Worm (Caenorhabditis elegans) whole organism, L2 larva: Measurements from ENCODE around the gene col-146.

Experiments used
- C34F6.9 ChIP-seq: fragments of 150-350 bp; optimal IDR thresholded peaks from 2 replicates; lab custom pipeline; 2014; ENCODE audit warnings: missing biosample characterization, missing genetic modification characterization
- F13H6.1 ChIP-seq: sonication (generic microtip); optimal IDR thresholded peaks from 2 replicates; lab custom pipeline; 2016; ENCODE audit warnings: missing genetic modification characterization, missing compliant biosample characterization
- Y55F3AM.14 ChIP-seq: fragments of 200-800 bp; sonication (Bioruptor generic); optimal IDR thresholded peaks from 2 replicates; lab custom pipeline; 2018; ENCODE audit warnings: mild to moderate bottlenecking, missing genetic modification characterization, missing compliant biosample characterization
- alr-1 ChIP-seq: fragments of 150-350 bp; optimal IDR thresholded peaks from 2 replicates; lab custom pipeline; 2014; ENCODE audit warnings: missing biosample characterization, missing genetic modification characterization
- aly-2 ChIP-seq: fragments of 150-350 bp; optimal IDR thresholded peaks from 2 replicates; lab custom pipeline; 2014; ENCODE audit warnings: missing biosample characterization, missing genetic modification characterization
- ama-1 ChIP-seq: fragments of 150-350 bp; optimal IDR thresholded peaks from 2 replicates; lab custom pipeline; 2018; ENCODE audit warnings: inconsistent platforms
- blmp-1 ChIP-seq: sonication (generic microtip); optimal IDR thresholded peaks from 2 replicates; lab custom pipeline; 2017; ENCODE audit warnings: missing genetic modification characterization, mild to moderate bottlenecking, missing compliant biosample characterization, antibody characterized with exemption, moderate library complexity; ENCODE audit not compliant: insufficient read depth
- ceh-82 ChIP-seq: fragments of 150-350 bp; optimal IDR thresholded peaks from 2 replicates; lab custom pipeline; 2014; ENCODE audit warnings: missing biosample characterization, missing genetic modification characterization
- crh-2 ChIP-seq: sonication (generic microtip); optimal IDR thresholded peaks from 2 replicates; lab custom pipeline; 2017; ENCODE audit warnings: missing biosample characterization, missing genetic modification characterization
- dmd-4 ChIP-seq: sonication (generic microtip); optimal IDR thresholded peaks from 2 replicates; lab custom pipeline; 2017; ENCODE audit warnings: missing biosample characterization, missing genetic modification characterization
- elt-1 ChIP-seq: fragments of 150-350 bp; optimal IDR thresholded peaks from 2 replicates; lab custom pipeline; 2014; ENCODE audit warnings: missing biosample characterization, missing genetic modification characterization
- elt-3 ChIP-seq: sonication (generic microtip); optimal IDR thresholded peaks from 2 replicates; lab custom pipeline; 2017; ENCODE audit warnings: missing biosample characterization, missing genetic modification characterization
- fos-1 ChIP-seq: fragments of 150-350 bp; optimal IDR thresholded peaks from 2 replicates; lab custom pipeline; 2014; ENCODE audit warnings: missing biosample characterization, missing genetic modification characterization
- gmeb-1 ChIP-seq: fragments of 150-350 bp; optimal IDR thresholded peaks from 2 replicates; lab custom pipeline; 2014; ENCODE audit warnings: missing biosample characterization, missing genetic modification characterization
- lin-11 ChIP-seq: fragments of 150-350 bp; sonication (generic microtip); optimal IDR thresholded peaks from 2 replicates; lab custom pipeline; 2014; ENCODE audit warnings: missing biosample characterization, missing genetic modification characterization, inconsistent platforms, mixed read lengths
- lin-13 ChIP-seq: fragments of 150-350 bp; optimal IDR thresholded peaks from 2 replicates; lab custom pipeline; 2014; ENCODE audit warnings: missing biosample characterization, missing genetic modification reagents, missing genetic modification characterization
- lin-39 ChIP-seq: fragments of 150-350 bp; optimal IDR thresholded peaks from 2 replicates; lab custom pipeline; 2014; ENCODE audit warnings: missing biosample characterization, missing genetic modification reagents, missing genetic modification characterization
- lsy-2 ChIP-seq, 2 experiments: fragments of 150-350 bp in 1 of 2; sonication (generic microtip) in 1 of 2; optimal IDR thresholded peaks; 2 replicates each; lab custom pipeline; 2014 to 2017; ENCODE audit warnings: missing biosample characterization in 2 of 2, missing genetic modification characterization in 2 of 2
- mab-5 ChIP-seq: fragments of 150-350 bp; optimal IDR thresholded peaks from 2 replicates; lab custom pipeline; 2014; ENCODE audit warnings: missing biosample characterization, missing genetic modification characterization
- mdl-1 ChIP-seq, 2 experiments: fragments of 150-350 bp in 1 of 2; sonication (generic microtip) in 1 of 2; optimal IDR thresholded peaks; 2 replicates each; lab custom pipeline; 2017; ENCODE audit warnings: missing biosample characterization in 2 of 2, missing genetic modification characterization in 2 of 2
- nhr-10 ChIP-seq: sonication (generic microtip); optimal IDR thresholded peaks from 2 replicates; lab custom pipeline; 2017; ENCODE audit warnings: missing biosample characterization, missing genetic modification characterization
- nhr-11 ChIP-seq: fragments of 150-350 bp; optimal IDR thresholded peaks from 2 replicates; lab custom pipeline; 2014; ENCODE audit warnings: missing biosample characterization, missing genetic modification characterization
- nhr-12 ChIP-seq: fragments of 150-350 bp; optimal IDR thresholded peaks from 2 replicates; lab custom pipeline; 2014; ENCODE audit warnings: missing biosample characterization, missing genetic modification characterization
- nhr-129 ChIP-seq: fragments of 150-350 bp; optimal IDR thresholded peaks from 2 replicates; lab custom pipeline; 2014; ENCODE audit warnings: missing biosample characterization, missing genetic modification characterization
- nhr-21 ChIP-seq: fragments of 150-350 bp; optimal IDR thresholded peaks from 2 replicates; lab custom pipeline; 2014; ENCODE audit warnings: missing biosample characterization, missing genetic modification characterization
- nhr-23 ChIP-seq: fragments of 150-350 bp; optimal IDR thresholded peaks from 2 replicates; lab custom pipeline; 2014; ENCODE audit warnings: missing biosample characterization, missing genetic modification reagents, missing genetic modification characterization
- nhr-237 ChIP-seq: fragments of 150-350 bp; optimal IDR thresholded peaks from 2 replicates; lab custom pipeline; 2014; ENCODE audit warnings: missing biosample characterization, missing genetic modification characterization
- nhr-6 ChIP-seq: fragments of 150-350 bp; optimal IDR thresholded peaks from 2 replicates; lab custom pipeline; 2014; ENCODE audit warnings: missing biosample characterization, missing genetic modification characterization
- nhr-77 ChIP-seq: fragments of 150-350 bp; optimal IDR thresholded peaks from 2 replicates; lab custom pipeline; 2014; ENCODE audit warnings: missing biosample characterization, missing genetic modification characterization
- peb-1 ChIP-seq: fragments of 150-350 bp; optimal IDR thresholded peaks from 2 replicates; lab custom pipeline; 2014; ENCODE audit warnings: missing biosample characterization, missing genetic modification characterization
- sem-4 ChIP-seq: fragments of 150-350 bp; optimal IDR thresholded peaks from 2 replicates; lab custom pipeline; 2014; ENCODE audit warnings: missing biosample characterization, missing genetic modification reagents, missing genetic modification characterization
- skn-1 ChIP-seq: sonication (generic microtip); optimal IDR thresholded peaks from 2 replicates; lab custom pipeline; 2017; ENCODE audit warnings: missing biosample characterization, missing genetic modification characterization
- sma-3 ChIP-seq: sonication (generic microtip); optimal IDR thresholded peaks from 2 replicates; lab custom pipeline; 2016; ENCODE audit warnings: missing genetic modification reagents, missing genetic modification characterization, missing compliant biosample characterization
- sma-9 ChIP-seq, 2 experiments: fragments of 150-350 bp in 1 of 2; sonication (generic microtip) in 1 of 2; optimal IDR thresholded peaks; 2 replicates each; lab custom pipeline; 2014 to 2016; ENCODE audit warnings: missing genetic modification characterization in 2 of 2, mild to moderate bottlenecking in 1 of 2, missing biosample characterization in 1 of 2, missing compliant biosample characterization in 1 of 2, missing genetic modification reagents in 1 of 2, moderate library complexity in 1 of 2
- snpc-4 ChIP-seq: fragments of 150-350 bp; optimal IDR thresholded peaks from 2 replicates; lab custom pipeline; 2014; ENCODE audit warnings: missing biosample characterization, missing genetic modification characterization
- unc-39 ChIP-seq: fragments of 150-350 bp; optimal IDR thresholded peaks from 2 replicates; lab custom pipeline; 2014; ENCODE audit warnings: missing biosample characterization, missing genetic modification characterization
- unc-55 ChIP-seq: fragments of 150-350 bp; sonication (generic microtip); optimal IDR thresholded peaks from 3 replicates; lab custom pipeline; 2014; ENCODE audit warnings: missing biosample characterization, missing genetic modification reagents, missing genetic modification characterization
- zag-1 ChIP-seq: fragments of 150-350 bp; optimal IDR thresholded peaks from 2 replicates; lab custom pipeline; 2014; ENCODE audit warnings: missing biosample characterization, missing genetic modification characterization
- ztf-1 ChIP-seq: fragments of 200-800 bp; sonication (Bioruptor generic); conservative IDR thresholded peaks from 2 replicates; pipeline ENCODE4 v1.3.6; 2022; ENCODE audit warnings: missing genetic modification characterization, missing compliant biosample characterization
- ztf-4 ChIP-seq: fragments of 150-350 bp; optimal IDR thresholded peaks from 2 replicates; lab custom pipeline; 2014; ENCODE audit warnings: missing biosample characterization, missing genetic modification characterization

The col-146 gene

DNA sequence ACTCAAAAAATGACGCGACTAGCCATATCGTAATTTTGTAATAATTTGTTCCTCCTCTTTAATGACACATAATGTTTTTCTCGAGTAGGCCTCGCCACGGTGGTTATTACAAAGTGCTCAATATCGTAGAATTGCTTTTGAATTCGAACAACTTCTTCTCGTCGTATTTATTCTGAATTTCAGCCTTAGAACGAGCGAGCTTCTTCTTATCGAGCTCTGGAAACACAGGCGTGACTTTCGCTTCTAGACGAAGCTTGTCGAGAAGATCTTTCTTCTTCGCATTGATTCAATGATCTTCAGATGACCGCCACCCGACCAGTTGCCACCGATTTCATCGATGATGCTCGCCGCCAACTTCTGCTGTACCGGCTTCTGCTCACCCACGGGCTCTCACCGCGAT is 21.6 kb downstream of the col-146 start, which contains the start of gene T06E4.21:
Gene T06E4.21, plus strand, starts transcription at position 301 of the 400 bp plus-strand sequence.
- TF ChIP-seq sma-9 (GFP tag; optimal IDR thresholded peaks at IDR 0.05; lab: Kevin White, UChicago), result no peak
- no peak for TF ChIP-seq sma-9 (tag; optimal IDR thresholded peaks at IDR 0.05; lab: Kevin White, UChicago)
- TF ChIP-seq nhr-77 (tag; lab: Kevin White, UChicago), result no peak
- no peak for TF ChIP-seq crh-2 (tag; lab: Kevin White, UChicago)
- no peak for TF ChIP-seq lin-13 (GFP tag; lab: Kevin White, UChicago)

ce11 chrV:9654154-9654805 is 24.5 kb downstream of the col-146 start, which contains the start of gene cyp-29A4:
cyp-29A4 (plus strand) TSS chrV:9654755.
- TF ChIP-seq sma-9 (GFP tag; optimal IDR thresholded peaks at IDR 0.05; lab: Kevin White, UChicago), result peak; percentile 35
- no peak for TF ChIP-seq sma-9 (tag; optimal IDR thresholded peaks at IDR 0.05; lab: Kevin White, UChicago)
- no peak for TF ChIP-seq ztf-4
- TF ChIP-seq C34F6.9, result no peak
- TF ChIP-seq nhr-6 (tag; lab: Kevin White, UChicago), result no peak
- no peak for TF ChIP-seq elt-1
- TF ChIP-seq snpc-4 (tag; lab: Kevin White, UChicago), result no peak
- no peak for TF ChIP-seq ama-1 (lab: Kevin White, UChicago)
- no peak for TF ChIP-seq elt-3 (tag; lab: Kevin White, UChicago)
- no peak for TF ChIP-seq unc-55 (GFP tag; lab: Kevin White, UChicago)
- no peak for TF ChIP-seq skn-1
- no peak for TF ChIP-seq peb-1
- TF ChIP-seq nhr-129 (tag; lab: Kevin White, UChicago), result peak; percentile 23
- TF ChIP-seq Y55F3AM.14 (GFP tag; lab: Kevin White, UChicago), result no peak
- no peak for TF ChIP-seq sma-3 (GFP tag; lab: Kevin White, UChicago)
- TF ChIP-seq nhr-12 (tag; lab: Kevin White, UChicago), result no peak
- no peak for TF ChIP-seq nhr-10 (tag; lab: Kevin White, UChicago)
- peak; percentile 48 for TF ChIP-seq nhr-21 (tag; lab: Kevin White, UChicago)
- TF ChIP-seq sem-4, result no peak
- TF ChIP-seq fos-1 (tag; lab: Kevin White, UChicago), result no peak
- no peak for TF ChIP-seq gmeb-1 (tag; lab: Kevin White, UChicago)
- TF ChIP-seq ceh-82 (tag; lab: Kevin White, UChicago), result no peak
- TF ChIP-seq, all 48 proteins: peak for 3

ce11 chrV:9661514-9661913 is 31.8 kb downstream of the col-146 start, which contains the start of gene pitr-4:
pitr-4 (minus strand) TSS chrV:9661614.
- TF ChIP-seq C34F6.9 (no peak), mdl-1 (tag; optimal IDR thresholded peaks at IDR 0.05; lab: Kevin White, UChicago) (no peak), unc-39 (tag; lab: Kevin White, UChicago) (no peak), nhr-21 (tag; lab: Kevin White, UChicago) (no peak), aly-2 (no peak), ceh-82 (tag; lab: Kevin White, UChicago) (no peak), F13H6.1 (tag; lab: Kevin White, UChicago) (no peak), elt-3 (tag; lab: Kevin White, UChicago) (no peak), fos-1 (tag; lab: Kevin White, UChicago) (no peak), unc-55 (GFP tag; lab: Kevin White, UChicago) (no peak), nhr-11 (no peak), ama-1 (lab: Kevin White, UChicago) (no peak), gmeb-1 (tag; lab: Kevin White, UChicago) (no peak), lin-39 (tag; lab: Kevin White, UChicago) (no peak)

DNA sequence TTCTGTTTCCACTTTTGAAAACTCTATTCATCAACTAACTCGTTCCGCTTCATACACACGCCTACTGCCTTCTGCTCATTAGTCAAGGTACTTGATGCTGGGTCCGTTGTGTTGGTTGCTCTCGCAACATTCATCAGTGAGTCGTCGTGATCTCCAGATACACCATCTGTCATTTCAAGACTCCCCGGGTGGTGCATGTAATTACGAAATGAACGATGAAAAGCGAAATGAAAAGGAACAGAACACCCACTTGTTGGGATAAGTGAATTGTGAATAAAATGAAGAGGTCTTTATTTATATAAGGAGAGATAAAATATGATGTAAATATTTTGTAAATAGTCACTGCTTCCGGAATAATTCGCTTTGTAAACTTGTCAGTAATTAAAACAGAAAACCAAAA is 34.2 kb downstream of the col-146 start:
- no peak for TF ChIP-seq zag-1 (tag; lab: Kevin White, UChicago)
- TF ChIP-seq elt-1, result no peak
- TF ChIP-seq unc-55 (GFP tag; lab: Kevin White, UChicago), result no peak
- no peak for TF ChIP-seq ama-1 (lab: Kevin White, UChicago)
- no peak for TF ChIP-seq peb-1

ce11 chrV:9664620-9665019 is 34.9 kb downstream of the col-146 start:
- TF ChIP-seq blmp-1 (no peak), zag-1 (tag; lab: Kevin White, UChicago) (peak; percentile 72), C34F6.9 (peak; percentile 78), elt-3 (tag; lab: Kevin White, UChicago) (no peak), alr-1 (tag; lab: Kevin White, UChicago) (no peak), ztf-1 (no peak), nhr-237 (tag; lab: Kevin White, UChicago) (no peak), sma-9 (GFP tag; optimal IDR thresholded peaks at IDR 0.05; lab: Kevin White, UChicago) (peak; percentile 59), sma-9 (tag; optimal IDR thresholded peaks at IDR 0.05; lab: Kevin White, UChicago) (no peak), lsy-2 (tag; optimal IDR thresholded peaks at IDR 0.05; lab: Kevin White, UChicago) (no peak), lin-13 (GFP tag; lab: Kevin White, UChicago) (no peak), mdl-1 (tag; optimal IDR thresholded peaks at IDR 0.05; lab: Kevin White, UChicago) (peak in 1 of 2 experiments; percentile 42), lin-11 (tag; lab: Kevin White, UChicago) (peak; percentile 51), mab-5 (tag; lab: Kevin White, UChicago) (peak; percentile 54), dmd-4 (tag; lab: Kevin White, UChicago) (no peak), unc-39 (tag; lab: Kevin White, UChicago) (peak; percentile 28), nhr-129 (tag; lab: Kevin White, UChicago) (peak; percentile 64), nhr-23 (tag; lab: Kevin White, UChicago) (no peak), nhr-6 (tag; lab: Kevin White, UChicago) (peak; percentile 10), Y55F3AM.14 (GFP tag; lab: Kevin White, UChicago) (peak; percentile 39), unc-55 (GFP tag; lab: Kevin White, UChicago) (peak; percentile 73)
- TF ChIP-seq, all 48 proteins: peak for 11
